In the genomic region with DNA sequence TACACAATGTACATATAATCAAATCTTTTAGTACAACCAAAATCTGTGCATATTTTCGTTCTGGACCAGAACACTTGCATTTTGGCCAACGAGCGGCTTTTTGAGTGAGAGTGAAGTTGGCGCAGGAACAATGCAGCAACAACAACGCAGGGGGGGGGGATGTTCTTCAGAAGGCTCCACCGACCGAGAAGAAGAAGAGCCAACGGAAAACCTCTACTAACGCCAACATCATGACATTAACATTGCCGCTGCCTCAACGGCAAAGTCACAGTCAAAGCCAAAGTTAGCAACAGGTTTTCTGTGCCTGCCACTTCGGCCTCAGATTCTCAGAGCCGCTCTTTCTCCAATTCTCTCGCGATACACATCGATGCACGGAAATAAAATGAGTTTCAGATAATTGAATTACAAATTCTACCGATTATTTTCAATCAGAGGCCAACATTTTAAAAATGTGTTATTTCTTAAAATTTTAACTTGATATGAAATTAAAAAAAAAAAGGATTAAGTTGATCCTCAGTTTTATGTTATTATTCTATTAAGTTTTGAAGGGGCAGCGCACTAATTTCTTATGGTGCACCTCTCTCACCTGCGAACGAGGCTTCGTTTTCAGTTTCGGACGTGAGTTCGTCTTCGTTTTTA, we compare ENCODE assay signal across 1 fruit fly cellular context.
TF ChIP-seq lines count a peak whose summit lies in the region.

No protein-coding gene starts in this region.

TF ChIP-seq in whole organism, embryonic, 481 proteins besides CTCF, POLR2A, EP300 and RAD21 (continued from another document and continues in another):
- TF ChIP-seq ind (GFP tag; optimal IDR thresholded peaks at IDR 0.05; lab: Kevin White, UChicago) (peak; percentile 67), CG2712 (tag; optimal IDR thresholded peaks at IDR 0.05; lab: Kevin White, UChicago) (peak; percentile 86), Mrtf (GFP tag; IDR thresholded peaks at IDR 0.05; lab: Robert Waterston, UW) (peak; percentile 47; the same call in 1 of the 3 replicates), shn (GFP tag; optimal IDR thresholded peaks at IDR 0.05; lab: Kevin White, UChicago) (peak; percentile 35), Meics (GFP tag; optimal IDR thresholded peaks at IDR 0.05; lab: Kevin White, UChicago) (peak; percentile 74), h (optimal IDR thresholded peaks at IDR 0.05; lab: Kevin White, UChicago) (no peak), Bdp1 (GFP tag; optimal IDR thresholded peaks at IDR 0.05; lab: Kevin White, UChicago) (peak; percentile 32), Dip3 (GFP tag; optimal IDR thresholded peaks at IDR 0.05; lab: Kevin White, UChicago) (peak; percentile 53), Dref (GFP tag; IDR thresholded peaks at IDR 0.05; lab: Robert Waterston, UW) (no peak), otp (GFP tag; IDR thresholded peaks at IDR 0.05; lab: Robert Waterston, UW) (peak; percentile 36; the same call in 1 of the 3 replicates), CG14965 (GFP tag; optimal IDR thresholded peaks at IDR 0.05; lab: Kevin White, UChicago; ENCODE audit: borderline replicate concordance) (no peak), CG17802 (tag; optimal IDR thresholded peaks at IDR 0.05; lab: Kevin White, UChicago) (no peak), grau (tag; optimal IDR thresholded peaks at IDR 0.05; lab: Kevin White, UChicago) (peak; percentile 76), CG9215 (GFP tag; IDR thresholded peaks at IDR 0.05; lab: Robert Waterston, UW) (peak; percentile 55), slou (GFP tag; optimal IDR thresholded peaks at IDR 0.05; lab: Kevin White, UChicago) (peak; percentile 4), CG6791 (GFP tag; IDR thresholded peaks at IDR 0.05; lab: Robert Waterston, UW; ENCODE audit: partially characterized antibody) (no peak), btn (GFP tag; optimal IDR thresholded peaks at IDR 0.05; lab: Kevin White, UChicago) (peak; percentile 31), CG1647 (GFP tag; optimal IDR thresholded peaks at IDR 0.05; lab: Kevin White, UChicago) (peak; percentile 11), CG14860 (GFP tag; IDR thresholded peaks at IDR 0.05; lab: Robert Waterston, UW; ENCODE audit: partially characterized antibody) (no peak), CG30020 (tag; optimal IDR thresholded peaks at IDR 0.05; lab: Kevin White, UChicago) (peak; percentile 14), fd96Cb (tag; optimal IDR thresholded peaks at IDR 0.05; lab: Kevin White, UChicago) (peak; percentile 74), CG3726 (GFP tag; IDR thresholded peaks at IDR 0.05; lab: Robert Waterston, UW) (peak; percentile 65; the same call in 1 of the 3 replicates), Elba2 (GFP tag; optimal IDR thresholded peaks at IDR 0.05; lab: Kevin White, UChicago) (no peak), phol (tag; optimal IDR thresholded peaks at IDR 0.05; lab: Kevin White, UChicago) (peak; percentile 83), Opbp (GFP tag; IDR thresholded peaks at IDR 0.05; lab: Robert Waterston, UW; ENCODE audit: partially characterized antibody) (no peak), fd64A (GFP tag; optimal IDR thresholded peaks at IDR 0.05; lab: Kevin White, UChicago) (no peak), Max (GFP tag; optimal IDR thresholded peaks at IDR 0.05; lab: Kevin White, UChicago) (peak; percentile 44), row (GFP tag; IDR thresholded peaks at IDR 0.05; lab: Robert Waterston, UW) (peak; percentile 89), CG11093 (GFP tag; IDR thresholded peaks at IDR 0.05; lab: Robert Waterston, UW) (no peak), pan (optimal IDR thresholded peaks at IDR 0.05; lab: Kevin White, UChicago) (no peak), pan (GFP tag; optimal IDR thresholded peaks at IDR 0.05 in 1 of 2, IDR thresholded peaks at IDR 0.05 in 1 of 2) (peak in 1 of 2 experiments; percentile 83), maf-S (GFP tag; optimal IDR thresholded peaks at IDR 0.05; lab: Kevin White, UChicago) (peak; percentile 43), CG11085 (GFP tag; IDR thresholded peaks at IDR 0.05; lab: Robert Waterston, UW) (peak; percentile 30; the same call in 1 of the 2 replicates), bsh (GFP tag; optimal IDR thresholded peaks at IDR 0.05; lab: Kevin White, UChicago) (peak; percentile 58 to 87), Oaz (GFP tag; IDR thresholded peaks at IDR 0.05; lab: Robert Waterston, UW) (0 out of 2 replicates have a peak, but pooled peaks have one; percentile 43), cwo (GFP tag; optimal IDR thresholded peaks at IDR 0.05; lab: Kevin White, UChicago) (peak; percentile 64), CG13624 (GFP tag; optimal IDR thresholded peaks at IDR 0.05; lab: Kevin White, UChicago) (peak; percentile 61), CG10543 (GFP tag; optimal IDR thresholded peaks at IDR 0.05; lab: Kevin White, UChicago) (peak; percentile 23), fru (optimal IDR thresholded peaks at IDR 0.05; lab: Kevin White, UChicago) (no peak), CG3407 (GFP tag; optimal IDR thresholded peaks at IDR 0.05; lab: Kevin White, UChicago) (peak; percentile 68), CG43689 (GFP tag; IDR thresholded peaks at IDR 0.05; lab: Robert Waterston, UW) (0 out of 2 replicates have a peak, but pooled peaks have one; percentile 29), sob (GFP tag; IDR thresholded peaks at IDR 0.05; lab: Robert Waterston, UW) (peak; percentile 64; the same call in 1 of the 2 replicates), slp2 (GFP tag; optimal IDR thresholded peaks at IDR 0.05; lab: Kevin White, UChicago) (peak; percentile 50), CG14014 (GFP tag; IDR thresholded peaks at IDR 0.05; lab: Robert Waterston, UW) (peak; percentile 69), CG6813 (GFP tag; optimal IDR thresholded peaks at IDR 0.05; lab: Kevin White, UChicago) (peak; percentile 69), CG32772 (GFP tag; IDR thresholded peaks at IDR 0.05; lab: Robert Waterston, UW) (peak; percentile 77), Hey (tag; optimal IDR thresholded peaks at IDR 0.05; lab: Kevin White, UChicago) (no peak), esg (GFP tag; conservative IDR thresholded peaks at IDR 0.05; lab: Robert Waterston, UW) (peak; percentile 60), Six4 (GFP tag; optimal IDR thresholded peaks at IDR 0.05; lab: Kevin White, UChicago) (peak; percentile 54), H2.0 (GFP tag; IDR thresholded peaks at IDR 0.05; lab: Robert Waterston, UW) (peak; percentile 68), tup (GFP tag; optimal IDR thresholded peaks at IDR 0.05; lab: Kevin White, UChicago) (peak; percentile 15), CG7839 (tag; optimal IDR thresholded peaks at IDR 0.05; lab: Kevin White, UChicago) (peak; percentile 86), pnt (GFP tag; optimal IDR thresholded peaks at IDR 0.05; lab: Kevin White, UChicago) (peak; percentile 58), Kr (GFP tag; optimal IDR thresholded peaks at IDR 0.05; lab: Kevin White, UChicago) (no peak), CG2129 (GFP tag; IDR thresholded peaks at IDR 0.05; lab: Robert Waterston, UW; ENCODE audit: partially characterized antibody) (no peak), dpn (GFP tag; optimal IDR thresholded peaks at IDR 0.05; lab: Kevin White, UChicago) (peak; percentile 72 to 74), Abd-B (GFP tag; optimal IDR thresholded peaks at IDR 0.05; lab: Kevin White, UChicago) (peak; percentile 60), MTF-1 (GFP tag; optimal IDR thresholded peaks at IDR 0.05; lab: Kevin White, UChicago; ENCODE audit: borderline replicate concordance) (peak; percentile 38), crp (GFP tag; optimal IDR thresholded peaks at IDR 0.05; lab: Kevin White, UChicago) (peak in 1 of 2 experiments; percentile 26), CG2116 (GFP tag; optimal IDR thresholded peaks at IDR 0.05; lab: Kevin White, UChicago) (peak; percentile 43), salm (tag; optimal IDR thresholded peaks at IDR 0.05; lab: Kevin White, UChicago) (peak; percentile 54), Ptx1 (GFP tag; IDR thresholded peaks at IDR 0.05; lab: Robert Waterston, UW) (peak; percentile 89), D19B (GFP tag; optimal IDR thresholded peaks at IDR 0.05; lab: Kevin White, UChicago) (peak; percentile 26), hkb (optimal IDR thresholded peaks at IDR 0.05; lab: Kevin White, UChicago) (no peak), hkb (GFP tag; IDR thresholded peaks at IDR 0.05; lab: Robert Waterston, UW) (peak; percentile 82), twi (tag; optimal IDR thresholded peaks at IDR 0.05; lab: Kevin White, UChicago) (peak; percentile 49), dati (GFP tag; IDR thresholded peaks at IDR 0.05; lab: Robert Waterston, UW) (no peak), sd (tag; optimal IDR thresholded peaks at IDR 0.05; lab: Kevin White, UChicago) (no peak), gcm2 (GFP tag; optimal IDR thresholded peaks at IDR 0.05; lab: Kevin White, UChicago) (peak; percentile 30), CG1602 (GFP tag; optimal IDR thresholded peaks at IDR 0.05; lab: Kevin White, UChicago) (peak; percentile 72), gcm (GFP tag; optimal IDR thresholded peaks at IDR 0.05; lab: Kevin White, UChicago) (peak; percentile 81), CG7372 (GFP tag; IDR thresholded peaks at IDR 0.05; lab: Robert Waterston, UW) (peak; percentile 72), fd102C (GFP tag; optimal IDR thresholded peaks at IDR 0.05; lab: Kevin White, UChicago) (peak; percentile 48), hb (GFP tag; IDR thresholded peaks at IDR 0.05; lab: Robert Waterston, UW; ENCODE audit: partially characterized antibody) (no peak), Gug (GFP tag; IDR thresholded peaks at IDR 0.05; lab: Robert Waterston, UW) (no peak), zen2 (GFP tag; IDR thresholded peaks at IDR 0.05; lab: Robert Waterston, UW; ENCODE audit: partially characterized antibody) (no peak), Stat92E (GFP tag; optimal IDR thresholded peaks at IDR 0.05; lab: Kevin White, UChicago) (peak in 1 of 3 experiments; percentile 64), sens-2 (GFP tag; IDR thresholded peaks at IDR 0.05; lab: Robert Waterston, UW) (0 out of 2 replicates have a peak, but pooled peaks have one; percentile 34), CG10147 (GFP tag; optimal IDR thresholded peaks at IDR 0.05; lab: Kevin White, UChicago) (peak; percentile 64), Nf-YA (GFP tag; IDR thresholded peaks at IDR 0.05; lab: Robert Waterston, UW) (peak; percentile 36; the same call in 1 of the 2 replicates), slbo (GFP tag; IDR thresholded peaks at IDR 0.05; lab: Robert Waterston, UW) (peak; percentile 75), klu (GFP tag; IDR thresholded peaks at IDR 0.05; lab: Robert Waterston, UW) (peak; percentile 31; the same call in 1 of the 2 replicates), CG18599 (GFP tag; optimal IDR thresholded peaks at IDR 0.05; lab: Kevin White, UChicago) (peak; percentile 75), Doc2 (GFP tag; IDR thresholded peaks at IDR 0.05; lab: Robert Waterston, UW) (no peak), CG16863 (GFP tag; optimal IDR thresholded peaks at IDR 0.05; lab: Kevin White, UChicago) (peak; percentile 71), Adf1 (GFP tag; IDR thresholded peaks at IDR 0.05; lab: Robert Waterston, UW) (peak; percentile 31; the same call in 1 of the 2 replicates), CG32532 (GFP tag; IDR thresholded peaks at IDR 0.05; lab: Robert Waterston, UW) (peak; percentile 74; the same call in 1 of the 2 replicates), Blimp-1 (GFP tag; optimal IDR thresholded peaks at IDR 0.05; lab: Kevin White, UChicago) (peak; percentile 64), da (GFP tag; optimal IDR thresholded peaks at IDR 0.05; lab: Kevin White, UChicago) (no peak), Rx (GFP tag; IDR thresholded peaks at IDR 0.05; lab: Robert Waterston, UW) (peak; percentile 54), nom (GFP tag; optimal IDR thresholded peaks at IDR 0.05; lab: Kevin White, UChicago) (peak; percentile 81), H15 (GFP tag; IDR thresholded peaks at IDR 0.05; lab: Robert Waterston, UW) (peak; percentile 78; the same call in 2 of the 3 replicates), CG15073 (GFP tag; optimal IDR thresholded peaks at IDR 0.05; lab: Kevin White, UChicago) (no peak), az2 (GFP tag; optimal IDR thresholded peaks at IDR 0.05; lab: Kevin White, UChicago) (peak; percentile 76), sisA (GFP tag; IDR thresholded peaks at IDR 0.05; lab: Robert Waterston, UW) (peak; percentile 77), unpg (GFP tag; optimal IDR thresholded peaks at IDR 0.05; lab: Kevin White, UChicago) (peak; percentile 87), CG11247 (GFP tag; IDR thresholded peaks at IDR 0.05; lab: Robert Waterston, UW) (peak; percentile 68), danr (GFP tag; IDR thresholded peaks at IDR 0.05; lab: Robert Waterston, UW) (peak; percentile 44), gem (tag; optimal IDR thresholded peaks at IDR 0.05; lab: Kevin White, UChicago) (peak; percentile 92), exex (tag; optimal IDR thresholded peaks at IDR 0.05; lab: Kevin White, UChicago) (no peak), amos (GFP tag; IDR thresholded peaks at IDR 0.05; lab: Robert Waterston, UW; ENCODE audit: partially characterized antibody) (no peak), Fer1 (GFP tag; optimal IDR thresholded peaks at IDR 0.05; lab: Kevin White, UChicago) (peak; percentile 76), CG5953 (GFP tag; IDR thresholded peaks at IDR 0.05; lab: Robert Waterston, UW) (peak; percentile 38; the same call in 1 of the 2 replicates), CG2678 (tag; optimal IDR thresholded peaks at IDR 0.05; lab: Kevin White, UChicago) (peak; percentile 88), fu2 (GFP tag; optimal IDR thresholded peaks at IDR 0.05; lab: Kevin White, UChicago) (peak; percentile 3), bcd (GFP tag; optimal IDR thresholded peaks at IDR 0.05; lab: Kevin White, UChicago) (peak; percentile 75), corto (GFP tag; optimal IDR thresholded peaks at IDR 0.05; lab: Kevin White, UChicago) (peak; percentile 79), lab (GFP tag; optimal IDR thresholded peaks at IDR 0.05; lab: Kevin White, UChicago) (peak; percentile 82), CG11560 (tag; IDR thresholded peaks at IDR 0.05; lab: Robert Waterston, UW) (no peak), Atf3 (GFP tag; optimal IDR thresholded peaks at IDR 0.05; lab: Kevin White, UChicago) (peak; percentile 19), HmgZ (tag; optimal IDR thresholded peaks at IDR 0.05; lab: Kevin White, UChicago) (peak; percentile 44), CG4404 (GFP tag; IDR thresholded peaks at IDR 0.05; lab: Robert Waterston, UW) (peak; percentile 81), C15 (GFP tag; IDR thresholded peaks at IDR 0.05; lab: Robert Waterston, UW) (no peak), ab (GFP tag; optimal IDR thresholded peaks at IDR 0.05; lab: Kevin White, UChicago) (no peak), cato (GFP tag; optimal IDR thresholded peaks at IDR 0.05; lab: Kevin White, UChicago; ENCODE audit: borderline replicate concordance) (peak; percentile 72), chn (GFP tag; optimal IDR thresholded peaks at IDR 0.05; lab: Kevin White, UChicago) (peak; percentile 47), cas (GFP tag; IDR thresholded peaks at IDR 0.05; lab: Robert Waterston, UW) (no peak), CG13894 (tag; optimal IDR thresholded peaks at IDR 0.05; lab: Kevin White, UChicago) (peak; percentile 1), CG10431 (GFP tag; optimal IDR thresholded peaks at IDR 0.05; lab: Kevin White, UChicago) (no peak), odd (GFP tag; optimal IDR thresholded peaks at IDR 0.05; lab: Kevin White, UChicago) (peak; percentile 67)
